1 fruit fly cellular context compared by ENCODE assay signal in genomic region chr3L:17621451-17621946, dm6.
TF ChIP-seq lines count a peak whose summit lies in the region.

Gene Vps60 (minus strand): TSS chr3L:17621625.
Gene anchor (plus strand): TSS chr3L:17621824.

TF ChIP-seq in whole organism, embryonic, 481 proteins besides CTCF, POLR2A, EP300 and RAD21 (continued from another document):
- TF ChIP-seq MESR4 (GFP tag; optimal IDR thresholded peaks at IDR 0.05; lab: Kevin White, UChicago) = peak; percentile 78
- no peak for TF ChIP-seq jing (GFP tag; optimal IDR thresholded peaks at IDR 0.05; lab: Kevin White, UChicago)
- 0 out of 2 replicates have a peak, but pooled peaks have one; percentile 11 for TF ChIP-seq Nf-YA (GFP tag; IDR thresholded peaks at IDR 0.05; lab: Robert Waterston, UW)
- TF ChIP-seq CG3847 (GFP tag; IDR thresholded peaks at IDR 0.05; lab: Robert Waterston, UW) = peak; percentile 30; the same call in 1 of the 2 replicates
- no peak for TF ChIP-seq ac (GFP tag; optimal IDR thresholded peaks at IDR 0.05; lab: Kevin White, UChicago)
- TF ChIP-seq Usf (GFP tag; optimal IDR thresholded peaks at IDR 0.05; lab: Kevin White, UChicago) = no peak
- peak; percentile 35 for TF ChIP-seq CG6683 (GFP tag; optimal IDR thresholded peaks at IDR 0.05; lab: Kevin White, UChicago)
- TF ChIP-seq CG6791 (GFP tag; IDR thresholded peaks at IDR 0.05; lab: Robert Waterston, UW; ENCODE audit: partially characterized antibody) = no peak
- TF ChIP-seq CG5245 (GFP tag; optimal IDR thresholded peaks at IDR 0.05; lab: Kevin White, UChicago) = peak; percentile 26
- no peak for TF ChIP-seq GATAe (GFP tag; conservative IDR thresholded peaks at IDR 0.05; lab: Robert Waterston, UW)
- peak; percentile 96 for TF ChIP-seq Ets65A (GFP tag; lab: Kevin White, UChicago)
- no peak for TF ChIP-seq CG43689 (GFP tag; IDR thresholded peaks at IDR 0.05; lab: Robert Waterston, UW)
- TF ChIP-seq Dll (GFP tag; IDR thresholded peaks at IDR 0.05; lab: Robert Waterston, UW; ENCODE audit: partially characterized antibody) = peak; percentile 50; the same call in 2 of the 4 replicates
- TF ChIP-seq zfh1 (GFP tag; IDR thresholded peaks at IDR 0.05; lab: Robert Waterston, UW) = 0 out of 3 replicates have a peak, but pooled peaks have one; percentile 39
- no peak for TF ChIP-seq CG9876 (GFP tag; optimal IDR thresholded peaks at IDR 0.05; lab: Kevin White, UChicago)
- no peak for TF ChIP-seq zf30C (GFP tag; optimal IDR thresholded peaks at IDR 0.05; lab: Kevin White, UChicago)
- TF ChIP-seq az2 (GFP tag; optimal IDR thresholded peaks at IDR 0.05; lab: Kevin White, UChicago) = peak; percentile 39
- TF ChIP-seq slp2 (GFP tag; optimal IDR thresholded peaks at IDR 0.05; lab: Kevin White, UChicago) = peak; percentile 17
- TF ChIP-seq Sin3A (optimal IDR thresholded peaks at IDR 0.05; lab: Kevin White, UChicago) = peak; percentile 89
- TF ChIP-seq CG15269 (tag; optimal IDR thresholded peaks at IDR 0.05; lab: Kevin White, UChicago) = peak; percentile 41
- peak; percentile 26 for TF ChIP-seq NfI (GFP tag; optimal IDR thresholded peaks at IDR 0.05; lab: Kevin White, UChicago)
- TF ChIP-seq Ada2b (GFP tag; IDR thresholded peaks at IDR 0.05; lab: Robert Waterston, UW) = peak; percentile 11; the same call in 1 of the 2 replicates
TF ChIP-seq in whole organism, embryonic: peak in this region for 233.
